Fruit fly (Drosophila melanogaster) whole organism, embryonic: ENCODE data around the gene RpS14a.

Source experiments
- CG10366 ChIP-seq: fragments of 200-800 bp; sonication (Bioruptor generic); IDR thresholded peaks from 2 replicates; pipeline ENCODE4 v1.3.6; 2022; ENCODE audit warnings: missing biosample characterization, missing genetic modification characterization
- CG13287 ChIP-seq: fragments of 200-800 bp; sonication (Bioruptor generic); IDR thresholded peaks from 2 replicates; pipeline ENCODE4 v1.3.6; 2022; ENCODE audit warnings: missing biosample characterization, missing genetic modification characterization; ENCODE audit not compliant: partially characterized antibody
- CG13894 ChIP-seq: fragments of 200-800 bp; sonication (Bioruptor generic); optimal IDR thresholded peaks from 3 replicates; lab custom pipeline; 2018; ENCODE audit warnings: missing biosample characterization, mild to moderate bottlenecking, missing genetic modification characterization, moderate library complexity
- CG14014 ChIP-seq: fragments of 200-800 bp; sonication (Bioruptor generic); IDR thresholded peaks from 2 replicates; pipeline ENCODE4 v1.3.6; 2022; ENCODE audit warnings: missing biosample characterization, missing genetic modification characterization
- CG14050 ChIP-seq: fragments of 200-800 bp; sonication (Bioruptor generic); IDR thresholded peaks from 3 replicates; pipeline ENCODE4 v1.3.6; 2022; ENCODE audit warnings: missing biosample characterization, missing genetic modification characterization
- CG15073 ChIP-seq: fragments of 200-800 bp; sonication (Bioruptor generic); optimal IDR thresholded peaks from 2 replicates; lab custom pipeline; 2016; ENCODE audit warnings: missing biosample characterization, missing genetic modification characterization
- CG15514 ChIP-seq: fragments of 200-800 bp; sonication (Bioruptor generic); optimal IDR thresholded peaks from 3 replicates; lab custom pipeline; 2017; ENCODE audit warnings: missing biosample characterization, missing genetic modification characterization, mild to moderate bottlenecking, moderate library complexity, missing genetic modification reagents
- CG16813 ChIP-seq: fragments of 200-800 bp; sonication (Bioruptor generic); IDR thresholded peaks from 3 replicates; pipeline ENCODE4 v1.3.6; 2022; ENCODE audit warnings: missing biosample characterization, missing genetic modification characterization; ENCODE audit not compliant: partially characterized antibody
- CG16815 ChIP-seq: fragments of 200-800 bp; sonication (Bioruptor generic); optimal IDR thresholded peaks from 3 replicates; lab custom pipeline; 2017; ENCODE audit warnings: missing biosample characterization, mild to moderate bottlenecking, missing genetic modification characterization
- CG17186 ChIP-seq: fragments of 200-800 bp; sonication (Bioruptor generic); optimal IDR thresholded peaks from 3 replicates; lab custom pipeline; 2017; ENCODE audit warnings: missing biosample characterization, missing genetic modification reagents, missing genetic modification characterization
- CG17912 ChIP-seq: fragments of 200-800 bp; sonication (Bioruptor generic); optimal IDR thresholded peaks from 2 replicates; lab custom pipeline; 2018; ENCODE audit warnings: missing biosample characterization, mild to moderate bottlenecking, missing genetic modification characterization
- CG2202 ChIP-seq: fragments of 200-800 bp; sonication (Bioruptor generic); optimal IDR thresholded peaks from 2 replicates; lab custom pipeline; 2018; ENCODE audit warnings: missing biosample characterization, mild to moderate bottlenecking, missing genetic modification characterization
- CG3065 ChIP-seq: fragments of 200-800 bp; sonication (Bioruptor generic); optimal IDR thresholded peaks from 2 replicates; lab custom pipeline; 2016; ENCODE audit warnings: missing biosample characterization, missing genetic modification characterization
- CG33213 ChIP-seq: fragments of 200-800 bp; sonication (Bioruptor generic); optimal IDR thresholded peaks from 3 replicates; lab custom pipeline; 2016; ENCODE audit warnings: missing biosample characterization, missing genetic modification characterization
- CG43689 ChIP-seq: fragments of 200-800 bp; sonication (Bioruptor generic); IDR thresholded peaks from 2 replicates; pipeline ENCODE4 v1.3.6; 2022; ENCODE audit warnings: missing biosample characterization, missing genetic modification characterization
- CG4707 ChIP-seq: fragments of 200-800 bp; sonication (Bioruptor generic); optimal IDR thresholded peaks from 2 replicates; lab custom pipeline; 2018; ENCODE audit warnings: missing biosample characterization, mild to moderate bottlenecking, missing genetic modification characterization, moderate library complexity
- CG6689 ChIP-seq: fragments of 200-800 bp; sonication (Bioruptor generic); IDR thresholded peaks from 2 replicates; pipeline ENCODE4 v1.3.6; 2022; ENCODE audit warnings: missing biosample characterization, missing genetic modification characterization
- CG7271 ChIP-seq: fragments of 200-800 bp; sonication (Bioruptor generic); optimal IDR thresholded peaks from 2 replicates; lab custom pipeline; 2018; ENCODE audit warnings: missing biosample characterization, mild to moderate bottlenecking, missing genetic modification characterization, moderate library complexity
- CG7556 ChIP-seq: fragments of 200-800 bp; sonication (Bioruptor generic); optimal IDR thresholded peaks from 2 replicates; lab custom pipeline; 2017; ENCODE audit warnings: missing biosample characterization, mild to moderate bottlenecking, missing genetic modification characterization
- Chrac-16 ChIP-seq: fragments of 200-800 bp; sonication (Bioruptor generic); optimal IDR thresholded peaks from 3 replicates; lab custom pipeline; 2016; ENCODE audit warnings: missing biosample characterization, missing genetic modification characterization
- Dip2 ChIP-seq: fragments of 200-800 bp; sonication (Bioruptor generic); IDR thresholded peaks from 2 replicates; pipeline ENCODE4 v1.3.6; 2022; ENCODE audit warnings: missing biosample characterization, missing genetic modification characterization
- Ets65A ChIP-seq: fragments of 200-800 bp; sonication (Bioruptor generic); peaks from one replicate; lab custom pipeline; 2016; ENCODE audit warnings: missing biosample characterization, missing genetic modification characterization
- Gug ChIP-seq: fragments of 200-800 bp; sonication (Bioruptor generic); IDR thresholded peaks from 4 replicates; pipeline ENCODE4 v1.3.6; 2022; ENCODE audit warnings: missing biosample characterization, missing genetic modification characterization
- Mrtf ChIP-seq: fragments of 200-800 bp; sonication (Bioruptor generic); IDR thresholded peaks from 3 replicates; pipeline ENCODE4 v1.3.6; 2022; ENCODE audit warnings: missing biosample characterization, missing genetic modification characterization
- Nf-YB ChIP-seq: fragments of 200-800 bp; sonication (Bioruptor generic); optimal IDR thresholded peaks from 3 replicates; lab custom pipeline; 2019; ENCODE audit warnings: missing biosample characterization, mild to moderate bottlenecking, missing genetic modification characterization, moderate library complexity
- Optix ChIP-seq: fragments of 200-800 bp; sonication (Bioruptor generic); IDR thresholded peaks from 3 replicates; pipeline ENCODE4 v1.3.6; 2022; ENCODE audit warnings: missing biosample characterization, missing genetic modification characterization
- Poxn ChIP-seq: fragments of 200-800 bp; sonication (Bioruptor generic); IDR thresholded peaks from 2 replicates; pipeline ENCODE4 v1.3.6; 2022; ENCODE audit warnings: missing biosample characterization, missing genetic modification characterization
- Stat92E ChIP-seq, 3 experiments: fragments of >200 bp in 2 of 3; fragments of 200-800 bp in 1 of 3; sonication (Bioruptor generic) in 1 of 3; optimal IDR thresholded peaks; 2 replicates each; lab custom pipeline; 2017 to 2019; ENCODE audit warnings: missing biosample characterization in 3 of 3, missing genetic modification characterization in 3 of 3, mild to moderate bottlenecking in 1 of 3, moderate library complexity in 1 of 3
- abd-A ChIP-seq: fragments of 200-800 bp; sonication (Bioruptor generic); optimal IDR thresholded peaks from 3 replicates; lab custom pipeline; 2019; ENCODE audit warnings: missing biosample characterization, mild to moderate bottlenecking, missing genetic modification characterization, moderate library complexity
- chn ChIP-seq: fragments of 200-800 bp; sonication (Bioruptor generic); optimal IDR thresholded peaks from 2 replicates; lab custom pipeline; 2016; ENCODE audit warnings: missing biosample characterization, missing genetic modification characterization
- corto ChIP-seq: fragments of 200-800 bp; sonication (Bioruptor generic); optimal IDR thresholded peaks from 2 replicates; lab custom pipeline; 2016; ENCODE audit warnings: missing biosample characterization, mild to moderate bottlenecking, missing genetic modification characterization, moderate library complexity
- cwo ChIP-seq: fragments of 200-800 bp; sonication (Bioruptor generic); optimal IDR thresholded peaks from 3 replicates; lab custom pipeline; 2017; ENCODE audit warnings: missing biosample characterization, missing genetic modification characterization, mild to moderate bottlenecking, moderate library complexity, missing genetic modification reagents
- ftz-f1 ChIP-seq: fragments of 200-800 bp; sonication (Bioruptor generic); optimal IDR thresholded peaks from 2 replicates; lab custom pipeline; 2016; ENCODE audit warnings: missing biosample characterization, missing genetic modification characterization
- gem ChIP-seq: fragments of 200-800 bp; sonication (Bioruptor generic); optimal IDR thresholded peaks from 2 replicates; lab custom pipeline; 2019; ENCODE audit warnings: missing biosample characterization, mild to moderate bottlenecking, missing genetic modification characterization, moderate library complexity
- grn ChIP-seq: fragments of 200-800 bp; sonication (Bioruptor generic); optimal IDR thresholded peaks from 3 replicates; lab custom pipeline; 2017; ENCODE audit warnings: missing biosample characterization, missing genetic modification characterization
- gsb-n ChIP-seq: fragments of 200-800 bp; sonication (Bioruptor generic); optimal IDR thresholded peaks from 3 replicates; lab custom pipeline; 2018; ENCODE audit warnings: missing biosample characterization, mild to moderate bottlenecking, missing genetic modification characterization
- kay ChIP-seq: fragments of 200-800 bp; sonication (Bioruptor generic); optimal IDR thresholded peaks from 2 replicates; lab custom pipeline; 2016; ENCODE audit warnings: missing biosample characterization, missing genetic modification characterization
- lov ChIP-seq, 2 experiments: fragments of 200-800 bp in 1 of 2; fragments of >200 bp in 1 of 2; sonication (Bioruptor generic) in 1 of 2; IDR thresholded peaks in 1 of 2; optimal IDR thresholded peaks in 1 of 2; 2 replicates in 1 of 2; 3 replicates in 1 of 2; pipeline versions ENCODE4 v1.3.6 to Lab custom; 2017 to 2022; ENCODE audit warnings: missing biosample characterization in 1 of 2, missing genetic modification characterization in 1 of 2
- luna ChIP-seq: fragments of 200-800 bp; sonication (Bioruptor generic); optimal IDR thresholded peaks from 2 replicates; lab custom pipeline; 2016; ENCODE audit warnings: missing biosample characterization, missing genetic modification characterization
- nom ChIP-seq: fragments of 200-800 bp; sonication (Bioruptor generic); optimal IDR thresholded peaks from 2 replicates; lab custom pipeline; 2017; ENCODE audit warnings: missing biosample characterization, missing genetic modification characterization, mild to moderate bottlenecking, moderate library complexity, missing genetic modification reagents
- pb ChIP-seq: fragments of 200-800 bp; sonication (Bioruptor generic); optimal IDR thresholded peaks from 3 replicates; lab custom pipeline; 2016; ENCODE audit warnings: missing biosample characterization, missing genetic modification characterization
- prd ChIP-seq, 3 experiments: fragments of >200 bp in 2 of 3; fragments of 200-800 bp in 1 of 3; sonication (Bioruptor generic) in 1 of 3; optimal IDR thresholded peaks in 2 of 3; IDR thresholded peaks in 1 of 3; 2 replicates in 2 of 3; 3 replicates in 1 of 3; pipeline versions ENCODE4 v1.3.6 to Lab custom; 2017 to 2022; ENCODE audit warnings: missing biosample characterization in 1 of 3, missing genetic modification characterization in 1 of 3
- psq ChIP-seq: fragments of 200-800 bp; sonication (Bioruptor generic); optimal IDR thresholded peaks from 2 replicates; lab custom pipeline; 2017; ENCODE audit warnings: missing biosample characterization, missing genetic modification characterization
- repo ChIP-seq: fragments of 200-800 bp; sonication (Bioruptor generic); optimal IDR thresholded peaks from 2 replicates; lab custom pipeline; 2016; ENCODE audit warnings: missing biosample characterization, missing genetic modification characterization
- rib ChIP-seq: fragments of 200-800 bp; sonication (Bioruptor generic); IDR thresholded peaks from 2 replicates; pipeline ENCODE4 v1.3.6; 2022; ENCODE audit warnings: missing biosample characterization, missing genetic modification characterization
- salm ChIP-seq: fragments of 200-800 bp; sonication (Bioruptor generic); optimal IDR thresholded peaks from 2 replicates; lab custom pipeline; 2018; ENCODE audit warnings: missing biosample characterization, mild to moderate bottlenecking, missing genetic modification characterization
- tna ChIP-seq: fragments of 200-800 bp; sonication (Bioruptor generic); IDR thresholded peaks from 2 replicates; pipeline ENCODE4 v1.3.6; 2022; ENCODE audit warnings: missing biosample characterization, missing genetic modification characterization; ENCODE audit not compliant: partially characterized antibody
- trem ChIP-seq: fragments of 200-800 bp; optimal IDR thresholded peaks from 3 replicates; lab custom pipeline; 2019; ENCODE audit warnings: missing biosample characterization, mild to moderate bottlenecking, missing genetic modification characterization, moderate library complexity

RpS14a gene

dm6 chrX:7972363-7972942 lies 38.9 kb downstream of the RpS14a start (continued):
- TF ChIP-seq lov (optimal IDR thresholded peaks at IDR 0.05; lab: Kevin White, UChicago) (no peak), lov (GFP tag; IDR thresholded peaks at IDR 0.05; lab: Robert Waterston, UW) (peak; percentile 92), trem (tag; lab: Kevin White, UChicago) (peak; percentile 67), CG10366 (GFP tag; lab: Robert Waterston, UW) (peak; percentile 86), CG43689 (GFP tag; lab: Robert Waterston, UW) (peak; percentile 82), corto (GFP tag; lab: Kevin White, UChicago) (peak; percentile 51), CG4707 (GFP tag; lab: Kevin White, UChicago) (peak; percentile 77), Nf-YB (peak; percentile 70), Mrtf (GFP tag; lab: Robert Waterston, UW) (peak; percentile 88), Poxn (GFP tag; lab: Robert Waterston, UW) (no peak), tna (GFP tag; lab: Robert Waterston, UW) (no peak), CG7556 (peak; percentile 90), nom (GFP tag; lab: Kevin White, UChicago) (peak; percentile 87), gsb-n (tag; lab: Kevin White, UChicago) (peak; percentile 90), psq (GFP tag; lab: Kevin White, UChicago) (peak; percentile 24), Gug (peak; percentile 85), CG14050 (GFP tag; lab: Robert Waterston, UW) (peak; percentile 79), abd-A (tag; lab: Kevin White, UChicago) (peak; percentile 58), chn (GFP tag; lab: Kevin White, UChicago) (peak; percentile 72), CG16815 (GFP tag; lab: Kevin White, UChicago) (peak; percentile 80), CG16813 (GFP tag; lab: Robert Waterston, UW) (no peak), CG17186 (GFP tag; lab: Kevin White, UChicago) (peak; percentile 71), CG14014 (GFP tag; lab: Robert Waterston, UW) (peak; percentile 86), CG15514 (GFP tag; lab: Kevin White, UChicago) (peak; percentile 74), kay (GFP tag; lab: Kevin White, UChicago) (peak; percentile 66), grn (GFP tag; lab: Kevin White, UChicago) (peak; percentile 1), Ets65A (peak; percentile 94), CG6689 (GFP tag; lab: Robert Waterston, UW) (peak; percentile 89), gem (tag; lab: Kevin White, UChicago) (peak; percentile 93), repo (GFP tag; lab: Kevin White, UChicago) (peak; percentile 45), Stat92E (GFP tag; optimal IDR thresholded peaks at IDR 0.05; lab: Kevin White, UChicago) (peak in 1 of 3 experiments; percentile 66), CG17912 (GFP tag; lab: Kevin White, UChicago) (no peak), CG15073 (GFP tag; lab: Kevin White, UChicago) (peak; percentile 21), salm (tag; lab: Kevin White, UChicago) (peak; percentile 80), CG7271 (peak; percentile 67), CG2202 (tag; lab: Kevin White, UChicago) (peak; percentile 82), Optix (GFP tag; lab: Robert Waterston, UW) (peak; percentile 89), CG33213 (GFP tag; lab: Kevin White, UChicago) (peak; percentile 62), luna (GFP tag; lab: Kevin White, UChicago) (no peak), Dip2 (GFP tag; lab: Robert Waterston, UW) (no peak), cwo (GFP tag; lab: Kevin White, UChicago) (peak; percentile 78), prd (optimal IDR thresholded peaks at IDR 0.05; lab: Kevin White, UChicago) (no peak), prd (GFP tag; IDR thresholded peaks at IDR 0.05; lab: Robert Waterston, UW) (peak; percentile 93), CG13287 (no peak), rib (GFP tag; lab: Robert Waterston, UW) (peak; percentile 70; the same call in 1 of the 2 replicates), pb (GFP tag; lab: Kevin White, UChicago) (peak; percentile 33), CG3065 (GFP tag; lab: Kevin White, UChicago) (peak; percentile 65), Chrac-16 (GFP tag; lab: Kevin White, UChicago) (peak; percentile 85), ftz-f1 (GFP tag; lab: Kevin White, UChicago) (no peak), CG13894 (tag; lab: Kevin White, UChicago) (peak; percentile 55)
